Fruit fly (Drosophila melanogaster) whole organism, larva: Measurements from ENCODE around the gene CG12516.

Source experiments
- noc ChIP-seq: fragments of 200-800 bp; sonication (Bioruptor generic); optimal IDR thresholded peaks from 3 replicates; lab custom pipeline; 2019; ENCODE audit warnings: missing biosample characterization, mild to moderate bottlenecking, missing genetic modification characterization, moderate library complexity

CG12516 gene

dm6 chr3R:28304505-28304904, at the start of gene CG12516:
Gene CG12516, minus strand, starts transcription at chr3R:28304605.
- TF ChIP-seq noc (tag; lab: Kevin White, UChicago), result no peak

dm6 chr3R:28351942-28352341, 47.5 kb upstream of the CG12516 start, which contains the start of gene Or98b:
Gene Or98b, plus strand, starts transcription at chr3R:28352242.
- no peak for TF ChIP-seq noc (tag; lab: Kevin White, UChicago)

- no peak for TF ChIP-seq noc (tag; lab: Kevin White, UChicago)
These were observed 40.9 kb upstream of the CG12516 start for dm6 chr3R:28345287-28345686.

dm6 chr3R:28340606-28340999, 36.2 kb upstream of the CG12516 start:
- no peak for TF ChIP-seq noc (tag; lab: Kevin White, UChicago)

- TF ChIP-seq noc (tag; lab: Kevin White, UChicago), result peak; percentile 54
These were observed 35.5 kb upstream of the CG12516 start, which contains the start of the genes Gfat2 and Moca-cyp for dm6 chr3R:28339654-28340605. Gene Gfat2, minus strand, starts transcription at chr3R:28339765. Gene Moca-cyp, plus strand, starts transcription at chr3R:28340334.

dm6 chr3R:28336046-28336771, 31.8 kb upstream of the CG12516 start, which contains the start of gene larp:
Gene larp, minus strand, starts transcription at chr3R:28336440.
- no peak for TF ChIP-seq noc (tag; lab: Kevin White, UChicago)

dm6 chr3R:28335462-28335998, 31.1 kb upstream of the CG12516 start:
- TF ChIP-seq noc (tag; lab: Kevin White, UChicago), result peak; percentile 59

dm6 chr3R:28332674-28333421, 28.4 kb upstream of the CG12516 start:
- TF ChIP-seq noc (tag; lab: Kevin White, UChicago), result no peak

dm6 chr3R:28332137-28332671, 27.8 kb upstream of the CG12516 start:
- peak; percentile 75 for TF ChIP-seq noc (tag; lab: Kevin White, UChicago)

dm6 chr3R:28331126-28331490, 26.7 kb upstream of the CG12516 start:
- no peak for TF ChIP-seq noc (tag; lab: Kevin White, UChicago)

dm6 chr3R:28330266-28331125, 26.1 kb upstream of the CG12516 start:
- TF ChIP-seq noc (tag; lab: Kevin White, UChicago), result no peak

dm6 chr3R:28328780-28329546, 24.6 kb upstream of the CG12516 start:
- TF ChIP-seq noc (tag; lab: Kevin White, UChicago), result peak; percentile 88
